Worm (Caenorhabditis elegans): ENCODE results near the gene K06B4.4.
"Not testable (repeated sequence)": the region's sequence is repeated elsewhere in the genome, so short reads cannot be mapped to it uniquely, and the experiment has no call there.

K06B4.4 gene

ce11 chrV:15668870-15669269 is at the start of gene K06B4.4:
TSS of gene K06B4.4 (plus strand) at chrV:15669170.
- TF ChIP-seq unc-62 (GFP tag; optimal IDR thresholded peaks at IDR 0.05): no peak

ce11 chrV:15621518-15621917 is 47.5 kb upstream of the K06B4.4 start, which contains the start of gene C55A1.1:
TSS of gene C55A1.1 (plus strand) at chrV:15621818.
- no peak for TF ChIP-seq unc-62 (GFP tag; optimal IDR thresholded peaks at IDR 0.05)

- no peak for TF ChIP-seq unc-62 (GFP tag; optimal IDR thresholded peaks at IDR 0.05)
Observed at ce11 chrV:15625561-15625960, 43.4 kb upstream of the K06B4.4 start, which contains the start of gene C55A1.11. TSS of gene C55A1.11 (plus strand) at chrV:15625861.

ce11 chrV:15629543-15629942 is 39.4 kb upstream of the K06B4.4 start, which contains the start of gene str-248:
TSS of gene str-248 (minus strand) at chrV:15629643.
- TF ChIP-seq unc-62 (GFP tag; optimal IDR thresholded peaks at IDR 0.05): no peak

ce11 chrV:15638853-15639252 is 30.1 kb upstream of the K06B4.4 start, which contains the start of gene srz-44:
TSS of gene srz-44 (minus strand) at chrV:15638953.
- TF ChIP-seq unc-62 (GFP tag; optimal IDR thresholded peaks at IDR 0.05): no peak

- TF ChIP-seq unc-62 (GFP tag; optimal IDR thresholded peaks at IDR 0.05): not testable (repeated sequence)
Observed at ce11 chrV:15643192-15643591, 25.8 kb upstream of the K06B4.4 start, which contains the start of gene C55A1.4. TSS of gene C55A1.4 (minus strand) at chrV:15643292.

ce11 chrV:15644575-15644974 is 24.4 kb upstream of the K06B4.4 start, which contains the start of gene str-23:
TSS of gene str-23 (plus strand) at chrV:15644875.
- TF ChIP-seq unc-62 (GFP tag; optimal IDR thresholded peaks at IDR 0.05): no peak

- not testable (repeated sequence) for TF ChIP-seq unc-62 (GFP tag; optimal IDR thresholded peaks at IDR 0.05)
Observed at ce11 chrV:15647536-15648085, 21.4 kb upstream of the K06B4.4 start, which contains the start of the genes C55A1.7 and C55A1.6. TSS of gene C55A1.7 (minus strand) at chrV:15647636. TSS of gene C55A1.6 (plus strand) at chrV:15648035.

- no peak for TF ChIP-seq unc-62 (GFP tag; optimal IDR thresholded peaks at IDR 0.05)
Observed at ce11 chrV:15650167-15650566, 18.8 kb upstream of the K06B4.4 start, which contains the start of gene sru-42. TSS of gene sru-42 (plus strand) at chrV:15650467.

- no peak for TF ChIP-seq unc-62 (GFP tag; optimal IDR thresholded peaks at IDR 0.05)
Observed at ce11 chrV:15652147-15652546, 16.8 kb upstream of the K06B4.4 start.

- no peak for TF ChIP-seq unc-62 (GFP tag; optimal IDR thresholded peaks at IDR 0.05)
Observed at ce11 chrV:15654124-15654523, 14.8 kb upstream of the K06B4.4 start, which contains the start of gene F53E4.2. TSS of gene F53E4.2 (plus strand) at chrV:15654424.

ce11 chrV:15658262-15659060 is 10.5 kb upstream of the K06B4.4 start:
- TF ChIP-seq unc-62 (GFP tag; optimal IDR thresholded peaks at IDR 0.05): no peak

- TF ChIP-seq unc-62 (GFP tag; optimal IDR thresholded peaks at IDR 0.05): no peak
Observed at ce11 chrV:15661003-15661402, 8.0 kb upstream of the K06B4.4 start.

ce11 chrV:15661580-15661979 is 7.4 kb upstream of the K06B4.4 start:
- no peak for TF ChIP-seq unc-62 (GFP tag; optimal IDR thresholded peaks at IDR 0.05)

- TF ChIP-seq unc-62 (GFP tag; optimal IDR thresholded peaks at IDR 0.05): no peak
Observed at ce11 chrV:15664053-15664661, 4.8 kb upstream of the K06B4.4 start.

- TF ChIP-seq unc-62 (GFP tag; optimal IDR thresholded peaks at IDR 0.05): no peak
Observed at ce11 chrV:15666718-15667117, 2.3 kb upstream of the K06B4.4 start.

All from whole organism, dauer.